Worm (Caenorhabditis elegans): ENCODE data around the gene ZK938.1.

- TF ChIP-seq dao-5 (tag; optimal IDR thresholded peaks at IDR 0.05) (no peak), him-1 (tag; optimal IDR thresholded peaks at IDR 0.05) (no peak), W03F9.2 (tag; optimal IDR thresholded peaks at IDR 0.05) (no peak)
Measured at ce11 chrII:9782337-9782736, 46.9 kb upstream of the ZK938.1 start, which contains the start of gene T10B9.14.

All from whole organism, L4/young adult.